Worm (Caenorhabditis elegans) whole organism, young adult: Measurements from ENCODE around the gene grl-12.

ENCODE experiments used
- B0019.2 ChIP-seq: fragments of 200-800 bp; sonication (Bioruptor generic); conservative IDR thresholded peaks from 2 replicates; pipeline ENCODE4 v1.3.6; 2022; ENCODE audit warnings: missing genetic modification reagents, missing genetic modification characterization, missing compliant biosample characterization
- F22D6.2 ChIP-seq: sonication (generic microtip); optimal IDR thresholded peaks from 2 replicates; lab custom pipeline; 2016; ENCODE audit warnings: mild to moderate bottlenecking, missing genetic modification characterization, missing compliant biosample characterization
- F37B4.10 ChIP-seq: fragments of 200-800 bp; sonication (Bioruptor generic); IDR thresholded peaks from 2 replicates; pipeline ENCODE4 v1.3.6; 2022; ENCODE audit warnings: missing genetic modification characterization, missing compliant biosample characterization
- F49E8.2 ChIP-seq: sonication (generic microtip); optimal IDR thresholded peaks from 3 replicates; lab custom pipeline; 2017; ENCODE audit warnings: missing genetic modification characterization, mild to moderate bottlenecking, missing compliant biosample characterization, antibody characterized with exemption, moderate library complexity; ENCODE audit not compliant: insufficient read depth
- F57C9.4 ChIP-seq: sonication (generic microtip); optimal IDR thresholded peaks from 2 replicates; lab custom pipeline; 2017; ENCODE audit warnings: mild to moderate bottlenecking, missing genetic modification characterization, missing compliant biosample characterization
- K12H6.12 ChIP-seq: fragments of 200-800 bp; sonication (Bioruptor generic); optimal IDR thresholded peaks from 2 replicates; lab custom pipeline; 2018; ENCODE audit warnings: mild to moderate bottlenecking, missing genetic modification characterization, missing compliant biosample characterization
- T26A5.8 ChIP-seq: sonication (generic microtip); optimal IDR thresholded peaks from 2 replicates; lab custom pipeline; 2016; ENCODE audit warnings: missing genetic modification characterization, missing compliant biosample characterization
- Y53F4B.3 ChIP-seq: fragments of 200-800 bp; sonication (Bioruptor generic); IDR thresholded peaks from 2 replicates; pipeline ENCODE4 v1.3.6; 2022; ENCODE audit warnings: missing genetic modification reagents, missing genetic modification characterization, missing compliant biosample characterization
- Y56A3A.18 ChIP-seq: fragments of 200-800 bp; sonication (Bioruptor generic); IDR thresholded peaks from 2 replicates; pipeline ENCODE4 v1.3.6; 2022; ENCODE audit warnings: missing genetic modification reagents, missing genetic modification characterization, missing compliant biosample characterization
- Y67H2A.10 ChIP-seq: fragments of 200-800 bp; sonication (Bioruptor generic); conservative IDR thresholded peaks from 2 replicates; pipeline ENCODE4 v1.3.6; 2022; ENCODE audit warnings: missing genetic modification reagents, missing genetic modification characterization, missing compliant biosample characterization
- Y79H2A.3 ChIP-seq: fragments of 200-800 bp; sonication (Bioruptor generic); conservative IDR thresholded peaks from 2 replicates; pipeline ENCODE4 v1.3.6; 2022; ENCODE audit warnings: missing genetic modification reagents, missing genetic modification characterization, missing compliant biosample characterization
- akir-1 ChIP-seq: fragments of 200-800 bp; sonication (Bioruptor generic); optimal IDR thresholded peaks from 2 replicates; lab custom pipeline; 2018; ENCODE audit warnings: mild to moderate bottlenecking, missing genetic modification characterization, moderate library complexity, missing compliant biosample characterization
- cebp-1 ChIP-seq, 2 experiments: fragments of 200-800 bp in 1 of 2; sonication (Bioruptor generic) in 1 of 2; sonication (generic microtip) in 1 of 2; IDR thresholded peaks in 1 of 2; optimal IDR thresholded peaks in 1 of 2; 2 replicates each; pipeline versions ENCODE4 v1.3.6 to Lab custom; 2017 to 2022; ENCODE audit warnings: missing compliant biosample characterization in 2 of 2, missing genetic modification characterization in 2 of 2, mild to moderate bottlenecking in 1 of 2, missing genetic modification reagents in 1 of 2, moderate library complexity in 1 of 2
- cebp-2 ChIP-seq: fragments of 200-800 bp; sonication (Bioruptor generic); IDR thresholded peaks from 2 replicates; pipeline ENCODE4 v1.3.6; 2022; ENCODE audit warnings: missing genetic modification characterization, missing compliant biosample characterization
- ceh-100 ChIP-seq: fragments of 200-800 bp; sonication (Bioruptor generic); IDR thresholded peaks from 2 replicates; pipeline ENCODE4 v1.3.6; 2022; ENCODE audit warnings: missing genetic modification reagents, missing genetic modification characterization, missing compliant biosample characterization
- ceh-79 ChIP-seq: sonication (generic microtip); optimal IDR thresholded peaks from 2 replicates; lab custom pipeline; 2017; ENCODE audit warnings: mild to moderate bottlenecking, missing genetic modification characterization, missing compliant biosample characterization
- efl-1 ChIP-seq: fragments of 150-350 bp; optimal IDR thresholded peaks from 2 replicates; lab custom pipeline; 2014; ENCODE audit warnings: missing biosample characterization, missing genetic modification reagents, missing genetic modification characterization
- egrh-3 ChIP-seq: fragments of 200-800 bp; sonication (Bioruptor generic); IDR thresholded peaks from 2 replicates; pipeline ENCODE4 v1.3.6; 2022; ENCODE audit warnings: missing genetic modification reagents, missing genetic modification characterization, missing compliant biosample characterization
- him-1 ChIP-seq: sonication (generic microtip); optimal IDR thresholded peaks from 2 replicates; lab custom pipeline; 2016; ENCODE audit warnings: missing genotype, missing genetic modification reagents, missing genetic modification characterization, missing compliant biosample characterization
- hlh-26 ChIP-seq: fragments of 200-800 bp; sonication (Bioruptor generic); conservative IDR thresholded peaks from 2 replicates; pipeline ENCODE4 v1.3.6; 2022; ENCODE audit warnings: missing genetic modification reagents, missing genetic modification characterization, missing compliant biosample characterization
- hrde-1 ChIP-seq: sonication (generic microtip); optimal IDR thresholded peaks from 2 replicates; lab custom pipeline; 2016; ENCODE audit warnings: missing genetic modification characterization, mild to moderate bottlenecking, missing compliant biosample characterization, moderate library complexity, missing genotype, missing genetic modification reagents, borderline replicate concordance
- lin-26 ChIP-seq: fragments of 200-800 bp; sonication (Bioruptor generic); IDR thresholded peaks from 2 replicates; pipeline ENCODE4 v1.3.6; 2022; ENCODE audit warnings: missing genetic modification reagents, missing genetic modification characterization, missing compliant biosample characterization
- lsl-1 ChIP-seq: fragments of 200-800 bp; sonication (Bioruptor generic); optimal IDR thresholded peaks from 2 replicates; lab custom pipeline; 2018; ENCODE audit warnings: mild to moderate bottlenecking, missing genetic modification characterization, moderate library complexity, missing compliant biosample characterization
- mcd-1 ChIP-seq: fragments of 200-800 bp; sonication (Bioruptor generic); IDR thresholded peaks from 2 replicates; pipeline ENCODE4 v1.3.6; 2022; ENCODE audit warnings: missing genetic modification reagents, missing genetic modification characterization, missing compliant biosample characterization
- mel-28 ChIP-seq: sonication (generic microtip); optimal IDR thresholded peaks from 2 replicates; lab custom pipeline; 2016; ENCODE audit warnings: borderline replicate concordance, mild to moderate bottlenecking, missing genetic modification characterization, missing compliant biosample characterization
- nfya-1 ChIP-seq: sonication (generic microtip); optimal IDR thresholded peaks from 2 replicates; lab custom pipeline; 2017; ENCODE audit warnings: antibody characterized with exemption, missing compliant biosample characterization, missing genetic modification characterization, borderline replicate concordance; ENCODE audit not compliant: insufficient read depth
- nhr-120 ChIP-seq: fragments of 200-800 bp; sonication (Bioruptor generic); IDR thresholded peaks from 2 replicates; pipeline ENCODE4 v1.3.6; 2022; ENCODE audit warnings: missing genetic modification characterization, missing compliant biosample characterization
- nhr-179 ChIP-seq: sonication (generic microtip); optimal IDR thresholded peaks from 2 replicates; lab custom pipeline; 2016; ENCODE audit warnings: mild to moderate bottlenecking, missing genetic modification characterization, missing compliant biosample characterization
- rcor-1 ChIP-seq: fragments of 200-800 bp; sonication (Bioruptor generic); IDR thresholded peaks from 2 replicates; pipeline ENCODE4 v1.3.6; 2022; ENCODE audit warnings: missing genetic modification reagents, missing genetic modification characterization, missing compliant biosample characterization
- sdz-38 ChIP-seq: sonication (generic microtip); optimal IDR thresholded peaks from 2 replicates; lab custom pipeline; 2016; ENCODE audit warnings: missing genotype, missing genetic modification characterization, missing compliant biosample characterization
- sptf-2 ChIP-seq: fragments of 200-800 bp; sonication (Bioruptor generic); optimal IDR thresholded peaks from 2 replicates; lab custom pipeline; 2018; ENCODE audit warnings: mild to moderate bottlenecking, missing genetic modification characterization, missing compliant biosample characterization
- unc-130 ChIP-seq: sonication (generic microtip); optimal IDR thresholded peaks from 2 replicates; lab custom pipeline; 2016; ENCODE audit warnings: missing genetic modification reagents, missing genetic modification characterization, missing compliant biosample characterization
- zfh-2 ChIP-seq: fragments of 200-800 bp; sonication (Bioruptor generic); conservative IDR thresholded peaks from 2 replicates; pipeline ENCODE4 v1.3.6; 2022; ENCODE audit warnings: missing genetic modification reagents, missing genetic modification characterization, missing compliant biosample characterization
- zim-3 ChIP-seq: sonication (generic microtip); optimal IDR thresholded peaks from 2 replicates; lab custom pipeline; 2017; ENCODE audit warnings: mild to moderate bottlenecking, missing genetic modification characterization, moderate library complexity, missing compliant biosample characterization
- ztf-18 ChIP-seq: sonication (generic microtip); optimal IDR thresholded peaks from 2 replicates; lab custom pipeline; 2016; ENCODE audit warnings: missing genotype, mild to moderate bottlenecking, missing genetic modification characterization, missing compliant biosample characterization

Gene grl-12

DNA sequence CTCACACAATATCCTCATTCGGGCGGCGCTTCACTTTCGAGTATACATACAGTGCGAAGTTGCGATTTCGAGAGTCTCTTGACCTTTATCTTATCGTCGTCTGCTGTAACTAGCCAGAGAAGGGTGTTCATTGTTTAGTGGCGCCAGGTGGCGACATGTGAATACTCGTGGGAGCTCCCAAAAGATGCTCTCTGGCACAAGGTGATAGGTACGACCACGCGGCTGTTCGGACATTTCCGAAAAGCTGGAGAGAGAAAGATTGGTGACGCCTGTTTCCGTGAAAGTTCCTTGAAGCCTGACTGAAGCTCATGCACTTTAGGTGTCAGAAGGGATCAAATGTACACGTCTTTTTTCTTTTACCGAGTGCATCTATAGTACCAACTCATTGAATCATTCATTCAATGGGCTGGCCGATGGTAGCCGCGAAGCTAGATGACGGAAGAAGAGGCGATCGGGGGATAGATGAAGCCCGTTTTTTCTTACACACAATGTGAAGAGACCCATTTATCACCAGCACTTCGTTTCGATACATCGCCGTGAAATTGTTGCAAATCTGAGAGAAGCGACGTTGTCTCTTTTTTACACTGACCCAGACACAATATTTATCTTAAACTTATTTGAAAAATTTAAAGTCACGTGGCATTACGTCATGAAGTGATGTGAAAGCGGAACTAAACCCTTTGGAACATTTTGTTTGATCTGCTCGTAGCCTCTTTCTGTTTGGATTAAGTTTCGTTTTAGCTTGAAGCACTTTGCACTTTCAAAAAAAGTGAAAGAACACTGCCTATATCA lies 30.6 kb upstream of the grl-12 start:
- TF ChIP-seq cebp-1 (GFP tag; IDR thresholded peaks at IDR 0.05; lab: Robert Waterston, UW) (no peak), cebp-1 (tag; optimal IDR thresholded peaks at IDR 0.05; lab: Kevin White, UChicago) (no peak), Y79H2A.3 (GFP tag; lab: Robert Waterston, UW) (no peak), sptf-2 (no peak)

DNA sequence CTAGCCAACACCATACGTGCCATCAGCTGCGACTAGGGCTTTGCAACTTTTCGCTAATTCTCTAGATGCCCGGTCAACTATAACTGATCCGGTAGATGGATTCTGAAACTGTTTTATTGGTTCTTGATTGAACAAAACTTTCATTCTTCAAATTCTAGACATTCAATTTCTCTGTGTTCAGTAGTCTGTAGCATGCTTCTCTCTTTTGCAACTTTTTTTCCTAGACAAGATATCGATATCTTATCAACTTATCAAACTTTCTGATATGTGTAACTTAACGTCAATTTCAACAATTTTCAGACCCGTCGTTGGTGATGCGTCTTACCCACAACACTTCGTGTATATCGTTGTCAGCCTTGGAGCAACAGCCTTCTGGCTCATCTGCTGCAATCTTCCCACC lies 29.0 kb upstream of the grl-12 start, which contains the start of gene ZC190.4:
Gene ZC190.4, plus strand, starts transcription at position 301 of the 400 bp plus-strand sequence.
- TF ChIP-seq T26A5.8 (tag; lab: Kevin White, UChicago) = no peak
- no peak for TF ChIP-seq lsl-1 (GFP tag; lab: Kevin White, UChicago)
- TF ChIP-seq ceh-100 = no peak
- TF ChIP-seq lin-26 (GFP tag; lab: Robert Waterston, UW) = no peak
- no peak for TF ChIP-seq him-1
- TF ChIP-seq nhr-179 (tag; lab: Kevin White, UChicago) = no peak
- no peak for TF ChIP-seq egrh-3
- TF ChIP-seq ztf-18 (tag; lab: Kevin White, UChicago) = no peak
- no peak for TF ChIP-seq hrde-1 (tag; lab: Kevin White, UChicago)
- no peak for TF ChIP-seq Y53F4B.3 (GFP tag; lab: Robert Waterston, UW)
- no peak for TF ChIP-seq nfya-1 (tag; lab: Kevin White, UChicago)
- TF ChIP-seq cebp-2 = no peak
- no peak for TF ChIP-seq F49E8.2
- TF ChIP-seq Y79H2A.3 (GFP tag; lab: Robert Waterston, UW) = no peak
- TF ChIP-seq F57C9.4 (tag; lab: Kevin White, UChicago) = no peak
- TF ChIP-seq cebp-1 (GFP tag; IDR thresholded peaks at IDR 0.05; lab: Robert Waterston, UW) = no peak
- TF ChIP-seq cebp-1 (tag; optimal IDR thresholded peaks at IDR 0.05; lab: Kevin White, UChicago) = no peak
- no peak for TF ChIP-seq F22D6.2 (tag; lab: Kevin White, UChicago)
- no peak for TF ChIP-seq B0019.2 (GFP tag; lab: Robert Waterston, UW)
- no peak for TF ChIP-seq mel-28
- no peak for TF ChIP-seq Y67H2A.10 (GFP tag; lab: Robert Waterston, UW)

DNA sequence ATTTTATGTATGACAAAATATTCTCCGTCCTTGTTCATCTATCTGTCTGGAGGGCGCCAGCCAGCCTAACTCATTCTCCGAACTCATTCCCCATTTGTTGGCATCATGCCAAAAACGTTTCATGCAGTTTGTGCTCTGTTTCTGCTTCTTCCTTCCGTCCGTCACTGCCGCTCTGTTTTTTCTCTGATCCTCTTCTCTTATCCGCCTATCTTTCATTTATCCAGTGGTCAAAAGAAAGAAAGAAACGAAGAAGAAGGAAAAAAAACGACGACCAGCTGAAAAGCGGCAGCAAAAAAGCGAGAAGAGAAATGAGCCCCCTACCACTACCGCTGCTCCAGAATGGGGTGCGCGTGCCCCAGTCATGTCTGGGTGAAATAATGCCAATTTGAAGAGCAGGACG lies 26.2 kb upstream of the grl-12 start:
- no peak for TF ChIP-seq egrh-3
- TF ChIP-seq rcor-1 (GFP tag; lab: Robert Waterston, UW) = no peak
- no peak for TF ChIP-seq hlh-26 (GFP tag; lab: Robert Waterston, UW)
- no peak for TF ChIP-seq sdz-38
- TF ChIP-seq efl-1 = no peak
- no peak for TF ChIP-seq ceh-79
- TF ChIP-seq K12H6.12 (tag; lab: Kevin White, UChicago) = peak; percentile 9
- no peak for TF ChIP-seq Y56A3A.18 (GFP tag; lab: Robert Waterston, UW)
- TF ChIP-seq cebp-1 (GFP tag; IDR thresholded peaks at IDR 0.05; lab: Robert Waterston, UW) = no peak
- peak; percentile 17 for TF ChIP-seq cebp-1 (tag; optimal IDR thresholded peaks at IDR 0.05; lab: Kevin White, UChicago)
- TF ChIP-seq unc-130 = no peak
- no peak for TF ChIP-seq nhr-120
- TF ChIP-seq F37B4.10 = no peak
- TF ChIP-seq akir-1 (GFP tag; lab: Kevin White, UChicago) = no peak
- TF ChIP-seq zim-3 (tag; lab: Kevin White, UChicago) = no peak
- 0 out of 2 replicates have a peak, but pooled peaks have one; percentile 12 for TF ChIP-seq mcd-1
- peak; percentile 85 for TF ChIP-seq zfh-2 (GFP tag; lab: Robert Waterston, UW)
